Worm (Caenorhabditis elegans): ENCODE results near the gene F54D1.6.

- TF ChIP-seq aly-1 (tag; optimal IDR thresholded peaks at IDR 0.05), result no peak
- TF ChIP-seq sea-1 (GFP tag; conservative IDR thresholded peaks at IDR 0.05), result no peak
- TF ChIP-seq ama-1 (optimal IDR thresholded peaks at IDR 0.05), result no peak
- TF ChIP-seq tbx-11 (GFP tag; IDR thresholded peaks at IDR 0.05), result no peak
- no peak for TF ChIP-seq F13C5.2 (tag; optimal IDR thresholded peaks at IDR 0.05)
- TF ChIP-seq flt-1 (GFP tag; IDR thresholded peaks at IDR 0.05), result no peak
Observed at ce11 chrIV:11260544-11261227, 26.9 kb upstream of the F54D1.6 start, which contains the start of gene C05C12.5.
